Worm (Caenorhabditis elegans): ENCODE results near the gene srx-128.

DNA sequence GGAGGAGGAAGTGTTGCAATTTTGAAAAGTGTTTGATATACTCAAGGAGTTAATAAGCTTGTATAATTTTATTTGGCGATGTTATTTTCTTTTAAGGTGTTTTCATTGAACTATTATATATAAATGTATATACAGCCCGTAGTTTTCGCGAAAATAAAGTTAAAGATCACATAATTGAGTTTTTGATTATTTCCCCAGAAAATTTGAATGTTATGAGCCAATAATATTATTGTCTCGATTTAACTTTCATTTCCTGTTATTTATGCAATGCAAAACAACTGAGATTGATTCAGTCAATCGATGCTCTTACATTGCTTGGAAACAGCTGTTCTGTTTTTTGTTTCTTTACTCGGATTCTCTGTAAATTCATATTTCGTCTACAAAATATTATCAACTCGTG, 11.1 kb downstream of the srx-128 start, which contains the start of gene srx-133:
- TF ChIP-seq unc-62 (GFP tag; optimal IDR thresholded peaks at IDR 0.05 in 1 of 2) (no peak), unc-62 (tag; optimal IDR thresholded peaks at IDR 0.05) (no peak), T26A8.4 (GFP tag; IDR thresholded peaks at IDR 0.05) (no peak), ceh-62 (tag; optimal IDR thresholded peaks at IDR 0.05) (no peak), tra-1 (GFP tag; IDR thresholded peaks at IDR 0.05) (no peak), nhr-25 (tag; optimal IDR thresholded peaks at IDR 0.05; ENCODE audit: borderline replicate concordance, insufficient read depth) (no peak), nhr-11 (tag; optimal IDR thresholded peaks at IDR 0.05) (no peak)
